Fruit fly (Drosophila melanogaster): Measurements from ENCODE around the gene CG11714.

Gene CG11714

dm6 chr3L:11508337-11508736 is 14.2 kb downstream of the CG11714 start, which contains the start of gene CG33500 (continued):
- TF ChIP-seq da (GFP tag; optimal IDR thresholded peaks at IDR 0.05) (no peak), Dfd (GFP tag; optimal IDR thresholded peaks at IDR 0.05) (no peak), CG12744 (GFP tag; optimal IDR thresholded peaks at IDR 0.05) (no peak), Fer2 (tag; optimal IDR thresholded peaks at IDR 0.05) (no peak), esg (GFP tag; conservative IDR thresholded peaks at IDR 0.05) (no peak), usp (GFP tag; optimal IDR thresholded peaks at IDR 0.05) (no peak), sisA (GFP tag; IDR thresholded peaks at IDR 0.05) (no peak), CG13624 (GFP tag; optimal IDR thresholded peaks at IDR 0.05) (no peak), tll (GFP tag; optimal IDR thresholded peaks at IDR 0.05) (no peak), CG11504 (tag; optimal IDR thresholded peaks at IDR 0.05) (no peak), Med (GFP tag) (peak; percentile 42)

DNA sequence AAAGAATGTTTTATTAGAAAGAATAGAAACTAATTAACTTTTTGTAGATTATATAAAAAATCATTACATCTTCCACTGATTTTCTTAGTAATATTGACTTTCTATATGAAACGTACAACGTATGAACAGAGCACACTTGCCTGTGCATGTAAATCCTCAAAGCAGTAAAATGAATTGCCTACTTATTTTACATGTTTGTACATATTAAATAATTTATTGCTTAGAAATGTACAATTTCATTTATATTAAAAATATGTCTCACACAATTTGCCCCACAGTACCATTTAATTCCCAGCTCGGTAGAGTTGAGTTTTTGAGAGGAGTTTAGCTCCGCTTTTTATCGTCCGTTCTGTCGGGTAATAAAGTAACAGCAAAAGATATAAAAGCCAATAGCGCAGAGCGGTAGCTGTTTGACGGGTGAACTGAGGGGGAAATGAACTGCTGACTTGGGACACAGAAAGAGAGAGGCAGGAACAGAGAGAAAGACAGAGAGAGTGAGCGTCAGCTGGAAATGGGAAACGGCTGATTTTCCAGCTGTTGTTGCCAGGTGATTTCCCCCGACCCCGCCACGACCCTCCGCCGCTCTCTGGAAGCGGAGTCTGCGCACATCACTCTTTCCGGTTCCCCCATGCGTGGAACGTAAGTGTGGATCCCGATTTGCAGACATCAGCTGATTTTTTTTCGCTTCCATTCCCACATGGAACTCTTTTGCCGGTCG is 29.3 kb downstream of the CG11714 start:
- no peak for TF ChIP-seq hkb (optimal IDR thresholded peaks at IDR 0.05)
- TF ChIP-seq hkb (GFP tag; IDR thresholded peaks at IDR 0.05), result peak; percentile 22; the same call in 1 of the 2 replicates
- TF ChIP-seq Ssrp (tag; optimal IDR thresholded peaks at IDR 0.05), result no peak
- no peak for TF ChIP-seq esg (GFP tag; conservative IDR thresholded peaks at IDR 0.05)
- TF ChIP-seq CG3726 (GFP tag; IDR thresholded peaks at IDR 0.05), result no peak
- no peak for TF ChIP-seq CG3065 (GFP tag; optimal IDR thresholded peaks at IDR 0.05)
- TF ChIP-seq vvl (GFP tag; IDR thresholded peaks at IDR 0.05), result peak; percentile 61; the same call in 1 of the 2 replicates
- peak; percentile 24 for TF ChIP-seq CG15269 (tag; optimal IDR thresholded peaks at IDR 0.05)
- no peak for TF ChIP-seq CG5245 (GFP tag; optimal IDR thresholded peaks at IDR 0.05)
- TF ChIP-seq fd3F (GFP tag; optimal IDR thresholded peaks at IDR 0.05), result no peak
- TF ChIP-seq Dll (GFP tag; IDR thresholded peaks at IDR 0.05; ENCODE audit: partially characterized antibody), result peak; percentile 57; the same call in 3 of the 4 replicates
- TF ChIP-seq Dad (GFP tag; optimal IDR thresholded peaks at IDR 0.05), result no peak
- TF ChIP-seq gce (GFP tag; IDR thresholded peaks at IDR 0.05), result peak; percentile 60; the same call in 1 of the 3 replicates
- TF ChIP-seq wek (GFP tag; optimal IDR thresholded peaks at IDR 0.05), result peak; percentile 67
- no peak for TF ChIP-seq ab (GFP tag; optimal IDR thresholded peaks at IDR 0.05)
- 0 out of 2 replicates have a peak, but pooled peaks have one; percentile 9 for TF ChIP-seq CG31441 (GFP tag; IDR thresholded peaks at IDR 0.05)
- TF ChIP-seq CG17328 (GFP tag; IDR thresholded peaks at IDR 0.05), result peak; percentile 30; the same call in 1 of the 2 replicates
- TF ChIP-seq CG1792 (GFP tag; optimal IDR thresholded peaks at IDR 0.05), result no peak
- no peak for TF ChIP-seq Mad (GFP tag; optimal IDR thresholded peaks at IDR 0.05)
- TF ChIP-seq CG10979 (tag; optimal IDR thresholded peaks at IDR 0.05), result no peak
- TF ChIP-seq crol (GFP tag; IDR thresholded peaks at IDR 0.05), result peak; percentile 96
- TF ChIP-seq stc (GFP tag; IDR thresholded peaks at IDR 0.05), result no peak
- no peak for TF ChIP-seq CHES-1-like (GFP tag; optimal IDR thresholded peaks at IDR 0.05)
- no peak for TF ChIP-seq amos (GFP tag; IDR thresholded peaks at IDR 0.05; ENCODE audit: partially characterized antibody)
- TF ChIP-seq CG8478 (optimal IDR thresholded peaks at IDR 0.05), result no peak
- TF ChIP-seq Sox102F (GFP tag; optimal IDR thresholded peaks at IDR 0.05), result no peak
- no peak; the same call in 2 of the 3 replicates for TF ChIP-seq zen2 (GFP tag; IDR thresholded peaks at IDR 0.05; ENCODE audit: partially characterized antibody)
- no peak for TF ChIP-seq CG2129 (GFP tag; IDR thresholded peaks at IDR 0.05; ENCODE audit: partially characterized antibody)
- no peak for TF ChIP-seq Gug (GFP tag; IDR thresholded peaks at IDR 0.05)
- TF ChIP-seq chm (GFP tag; IDR thresholded peaks at IDR 0.05), result peak; percentile 46; the same call in 1 of the 2 replicates
- TF ChIP-seq klu (GFP tag; IDR thresholded peaks at IDR 0.05), result no peak
- TF ChIP-seq Pdp1 (GFP tag; optimal IDR thresholded peaks at IDR 0.05), result no peak
- TF ChIP-seq CG4328 (GFP tag; optimal IDR thresholded peaks at IDR 0.05), result peak; percentile 16
- TF ChIP-seq chn (GFP tag; optimal IDR thresholded peaks at IDR 0.05), result no peak
- TF ChIP-seq Hand (GFP tag; optimal IDR thresholded peaks at IDR 0.05), result peak; percentile 45
- no peak for TF ChIP-seq CG10565 (GFP tag; optimal IDR thresholded peaks at IDR 0.05)
- TF ChIP-seq bcd (GFP tag; optimal IDR thresholded peaks at IDR 0.05), result no peak
- no peak for TF ChIP-seq psq (GFP tag; optimal IDR thresholded peaks at IDR 0.05)
- no peak for TF ChIP-seq emc (GFP tag; optimal IDR thresholded peaks at IDR 0.05)
